Fruit fly (Drosophila melanogaster): Measurements from ENCODE around the gene CG15362.

The CG15362 gene

dm6 chr2L:1954541-1954940, 26.4 kb upstream of the CG15362 start:
- TF ChIP-seq HLH106 (tag; optimal IDR thresholded peaks at IDR 0.05) (no peak), Myc (optimal IDR thresholded peaks at IDR 0.05) (no peak), Dfd (GFP tag; optimal IDR thresholded peaks at IDR 0.05) (no peak), tai (GFP tag; optimal IDR thresholded peaks at IDR 0.05) (no peak), Vsx2 (GFP tag; optimal IDR thresholded peaks at IDR 0.05; ENCODE audit: partially characterized antibody) (peak; percentile 38), jim (GFP tag; optimal IDR thresholded peaks at IDR 0.05) (no peak), dl (GFP tag; optimal IDR thresholded peaks at IDR 0.05; ENCODE audit: insufficient read depth in 1 of 2, partially characterized antibody in 2 of 2) (no peak), usp (GFP tag; optimal IDR thresholded peaks at IDR 0.05) (no peak), dsf (GFP tag; optimal IDR thresholded peaks at IDR 0.05; ENCODE audit: borderline replicate concordance) (no peak)

DNA sequence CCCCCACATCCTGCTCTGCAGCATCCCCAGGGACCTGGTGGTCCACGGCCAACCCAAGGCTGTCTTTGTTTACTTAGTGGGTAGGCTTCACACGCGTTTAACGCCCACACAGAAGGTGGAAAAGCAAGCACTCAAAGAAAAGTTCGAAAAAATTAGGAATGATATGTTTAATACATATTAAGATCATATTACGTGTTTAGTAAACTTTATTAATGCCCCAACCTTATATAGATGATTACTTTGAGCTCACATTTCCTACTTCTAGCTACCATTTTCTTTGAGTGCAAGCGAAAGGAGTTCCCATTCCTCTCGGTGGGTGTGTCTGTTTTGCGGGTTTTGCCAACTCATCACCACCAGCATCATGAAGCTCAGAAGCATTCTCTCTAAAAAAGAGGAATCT, 21.6 kb upstream of the CG15362 start:
- TF ChIP-seq GATAd (GFP tag; optimal IDR thresholded peaks at IDR 0.05) (no peak), OdsH (GFP tag; optimal IDR thresholded peaks at IDR 0.05) (peak; percentile 0), dsf (GFP tag; optimal IDR thresholded peaks at IDR 0.05; ENCODE audit: borderline replicate concordance) (no peak), Sp1 (GFP tag; optimal IDR thresholded peaks at IDR 0.05) (peak; percentile 22), rgr (GFP tag; optimal IDR thresholded peaks at IDR 0.05) (no peak), Dif (GFP tag; optimal IDR thresholded peaks at IDR 0.05; ENCODE audit: partially characterized antibody) (no peak)

DNA sequence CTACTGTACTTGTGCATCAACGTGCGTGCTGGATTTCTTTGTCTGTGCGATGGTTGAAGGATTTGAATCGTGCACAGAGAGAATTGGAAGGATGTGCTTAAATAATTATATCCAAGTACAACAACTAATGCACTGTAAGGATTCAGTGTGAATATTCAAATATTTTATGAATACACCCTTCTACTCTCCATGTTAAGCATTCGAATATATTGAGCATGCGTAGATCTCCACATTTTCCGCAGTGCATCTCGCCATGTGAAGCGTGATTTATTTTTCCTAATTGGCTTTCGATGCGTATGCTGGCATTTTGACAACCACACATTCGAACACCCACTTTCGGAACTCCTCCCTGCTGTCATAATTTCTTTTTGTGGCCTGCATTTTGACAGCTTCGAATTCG, 20.9 kb upstream of the CG15362 start:
- TF ChIP-seq usp (GFP tag; optimal IDR thresholded peaks at IDR 0.05) (no peak), HLH106 (tag; optimal IDR thresholded peaks at IDR 0.05) (peak; percentile 8), sage (GFP tag; optimal IDR thresholded peaks at IDR 0.05) (no peak), ey (GFP tag; optimal IDR thresholded peaks at IDR 0.05) (peak; percentile 2), fru (GFP tag; optimal IDR thresholded peaks at IDR 0.05) (peak; percentile 5), sv (GFP tag; optimal IDR thresholded peaks at IDR 0.05) (no peak), h (GFP tag; optimal IDR thresholded peaks at IDR 0.05) (peak; percentile 6)

DNA sequence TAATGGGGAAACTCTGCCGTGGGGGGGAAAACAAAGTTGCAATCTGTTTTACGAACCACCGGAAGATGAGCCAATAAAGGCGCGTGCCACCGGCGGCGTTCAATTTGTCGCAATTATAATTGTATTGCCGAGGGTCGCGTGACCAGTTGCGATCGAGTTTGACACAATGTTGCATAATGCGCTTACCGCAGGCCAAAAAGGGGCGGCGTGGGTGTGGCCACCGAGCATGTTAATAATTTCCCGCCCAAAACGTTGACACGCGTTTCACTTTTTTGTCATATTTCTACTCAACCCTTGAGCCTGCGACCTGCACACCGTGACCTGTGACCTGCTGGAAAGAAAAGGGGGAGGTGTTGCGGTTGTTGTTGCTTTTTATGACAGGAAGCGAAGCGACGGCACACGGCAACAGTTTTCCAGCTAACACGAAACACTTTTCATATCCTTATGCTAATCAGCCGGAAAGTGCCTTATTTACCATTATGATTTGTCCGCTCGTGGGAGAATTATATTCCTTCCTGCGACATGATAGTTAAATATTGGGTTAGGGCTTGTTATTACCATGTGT, 19.0 kb upstream of the CG15362 start:
- TF ChIP-seq sv (GFP tag; optimal IDR thresholded peaks at IDR 0.05): no peak

DNA sequence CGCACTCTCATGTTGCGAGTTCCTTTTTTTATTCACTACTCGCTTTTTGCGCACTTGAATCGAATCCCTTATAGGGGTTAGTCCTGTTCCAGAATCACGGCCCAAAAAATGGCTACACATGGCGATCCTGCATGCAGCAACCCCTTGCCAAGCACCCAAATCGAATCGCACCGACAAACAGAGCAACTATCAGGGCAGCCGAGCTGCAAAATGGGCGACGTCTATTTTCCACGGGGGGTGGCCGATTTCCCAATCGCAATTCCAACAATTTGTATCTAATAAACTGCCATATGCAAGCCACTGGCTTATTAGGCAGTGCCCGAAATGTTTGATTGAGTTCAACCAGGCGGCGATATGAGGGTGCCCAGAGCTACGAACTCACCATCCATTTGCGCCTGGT, 13.7 kb upstream of the CG15362 start:
- TF ChIP-seq Jra (GFP tag; optimal IDR thresholded peaks at IDR 0.05) (no peak), Hnf4 (GFP tag; optimal IDR thresholded peaks at IDR 0.05) (no peak), foxo (GFP tag; optimal IDR thresholded peaks at IDR 0.05) (no peak), jim (GFP tag; optimal IDR thresholded peaks at IDR 0.05) (no peak), rgr (GFP tag; optimal IDR thresholded peaks at IDR 0.05) (no peak), Myc (optimal IDR thresholded peaks at IDR 0.05) (no peak)

dm6 chr2L:1967861-1968260, 13.1 kb upstream of the CG15362 start:
- no peak for TF ChIP-seq Hr83 (GFP tag; optimal IDR thresholded peaks at IDR 0.05; ENCODE audit: poor library complexity, severe bottlenecking)
- TF ChIP-seq brk (GFP tag; optimal IDR thresholded peaks at IDR 0.05): no peak
- TF ChIP-seq sv (GFP tag; optimal IDR thresholded peaks at IDR 0.05): no peak
- TF ChIP-seq OdsH (GFP tag; optimal IDR thresholded peaks at IDR 0.05): no peak
- no peak for TF ChIP-seq Dif (GFP tag; optimal IDR thresholded peaks at IDR 0.05; ENCODE audit: partially characterized antibody)
- no peak for TF ChIP-seq Sp1 (GFP tag; optimal IDR thresholded peaks at IDR 0.05)
- TF ChIP-seq fru (GFP tag; optimal IDR thresholded peaks at IDR 0.05): no peak
- TF ChIP-seq Dfd (GFP tag; optimal IDR thresholded peaks at IDR 0.05): no peak
- TF ChIP-seq Myc (optimal IDR thresholded peaks at IDR 0.05): no peak
- no peak for TF ChIP-seq Mio (GFP tag; optimal IDR thresholded peaks at IDR 0.05)
- TF ChIP-seq GATAd (GFP tag; optimal IDR thresholded peaks at IDR 0.05): no peak

DNA sequence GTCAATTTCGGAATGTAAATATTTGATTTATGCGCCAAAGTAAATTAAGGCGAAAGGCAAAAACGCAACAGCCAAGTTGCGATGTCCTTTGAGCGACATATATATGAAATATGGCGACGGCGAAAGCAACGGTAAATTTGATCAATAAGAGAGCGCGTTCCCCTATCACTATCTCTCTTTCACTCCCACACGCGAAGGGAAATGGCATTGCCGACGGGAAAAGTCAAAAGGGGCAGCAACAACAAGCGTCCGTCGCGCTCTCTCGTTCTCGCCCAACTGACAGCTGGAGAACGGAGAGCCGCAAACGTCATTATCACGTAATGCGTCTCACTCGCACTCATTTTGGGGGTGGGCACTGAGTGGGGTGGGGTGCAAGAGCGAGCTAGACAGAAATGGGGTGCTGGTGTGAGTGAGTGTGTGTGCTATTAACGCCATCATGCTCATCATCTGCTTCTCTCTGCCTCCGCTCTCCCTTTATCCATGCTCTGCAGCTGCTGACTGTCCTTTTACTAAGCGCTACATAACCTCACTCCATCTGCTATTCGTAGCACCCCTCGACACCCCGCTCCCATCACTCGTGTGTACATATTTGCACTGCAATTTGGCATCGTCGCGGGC, 10.6 kb upstream of the CG15362 start, which contains the start of gene erm:
Gene erm, minus strand, starts transcription at position 51 of the 618 bp plus-strand sequence.
- no peak for TF ChIP-seq rgr (GFP tag; optimal IDR thresholded peaks at IDR 0.05)
- no peak for TF ChIP-seq dmrt93B (GFP tag; optimal IDR thresholded peaks at IDR 0.05)
- TF ChIP-seq Myc (optimal IDR thresholded peaks at IDR 0.05): no peak
- TF ChIP-seq dsf (GFP tag; optimal IDR thresholded peaks at IDR 0.05; ENCODE audit: borderline replicate concordance): no peak
- no peak for TF ChIP-seq lola (GFP tag; optimal IDR thresholded peaks at IDR 0.05)
- TF ChIP-seq N (GFP tag; optimal IDR thresholded peaks at IDR 0.05): no peak
- no peak for TF ChIP-seq sv (GFP tag; optimal IDR thresholded peaks at IDR 0.05)
- no peak for TF ChIP-seq GATAd (GFP tag; optimal IDR thresholded peaks at IDR 0.05)
- no peak for TF ChIP-seq sage (GFP tag; optimal IDR thresholded peaks at IDR 0.05)
- TF ChIP-seq Dfd (GFP tag; optimal IDR thresholded peaks at IDR 0.05): no peak
- no peak for TF ChIP-seq ey (GFP tag; optimal IDR thresholded peaks at IDR 0.05)
- TF ChIP-seq brk (GFP tag; optimal IDR thresholded peaks at IDR 0.05): no peak
- no peak for TF ChIP-seq Jra (GFP tag; optimal IDR thresholded peaks at IDR 0.05)
- no peak for TF ChIP-seq usp (GFP tag; optimal IDR thresholded peaks at IDR 0.05)
